Fruit fly (Drosophila melanogaster) S2 (cell line): ENCODE results near the gene Scgalpha.

Experiments
- CG8478 ChIP-seq: fragments of >200 bp; optimal IDR thresholded peaks from 2 replicates; lab custom pipeline; 2018
- CTCF ChIP-seq, 2 experiments: fragments of >200 bp; optimal IDR thresholded peaks; 2 replicates each; lab custom pipeline; 2018

DNA sequence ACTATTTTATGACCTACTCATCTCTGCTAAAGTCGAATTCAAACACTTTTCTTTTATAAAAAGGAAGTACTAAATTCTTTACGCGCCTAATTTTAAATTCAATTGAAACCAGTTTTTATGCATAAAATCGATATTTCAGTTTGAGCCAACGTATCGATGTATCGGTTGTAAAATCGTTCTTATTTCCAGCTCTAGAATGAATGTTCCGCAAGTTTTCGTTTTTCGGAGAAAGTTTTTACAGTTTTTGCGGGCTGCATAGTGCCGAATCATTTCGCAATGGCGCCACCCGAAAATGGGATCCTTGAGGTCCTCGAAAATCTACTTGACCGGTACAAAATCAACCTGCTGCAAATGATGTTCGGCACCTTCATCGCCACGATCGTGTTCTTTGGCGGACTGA, 2.2 kb downstream of the Scgalpha start, which contains the start of gene CG7840:
- TF ChIP-seq CTCF (optimal IDR thresholded peaks at IDR 0.05; lab: Kevin White, UChicago) (no peak), CG8478 (lab: Kevin White, UChicago) (no peak)
